Worm (Caenorhabditis elegans): ENCODE data around the gene alg-3.

ce11 chrIV:11703685-11704296, at the start of gene alg-3, which contains the start of gene T22B3.3:
- TF ChIP-seq lin-13 (tag; optimal IDR thresholded peaks at IDR 0.05) (no peak), lsy-2 (tag; optimal IDR thresholded peaks at IDR 0.05) (no peak), flh-1 (GFP tag; optimal IDR thresholded peaks at IDR 0.05) (no peak)

All from whole organism, mixed stage, embryonic.